Fruit fly (Drosophila melanogaster) whole organism, pupa: ENCODE results near the gene CG15572.

Source experiments
- CG8159 ChIP-seq: fragments of 200-800 bp; sonication (Bioruptor generic); optimal IDR thresholded peaks from 3 replicates; lab custom pipeline; 2018; ENCODE audit warnings: missing biosample characterization, mild to moderate bottlenecking, missing genetic modification characterization, moderate library complexity
- CG9948 ChIP-seq: fragments of 200-800 bp; sonication (Bioruptor generic); optimal IDR thresholded peaks from 2 replicates; lab custom pipeline; 2018; ENCODE audit warnings: missing biosample characterization, mild to moderate bottlenecking, missing genetic modification characterization, moderate library complexity
- EcR ChIP-seq: fragments of 200-800 bp; sonication (Bioruptor generic); optimal IDR thresholded peaks from 3 replicates; lab custom pipeline; 2019; ENCODE audit warnings: missing biosample characterization, missing genetic modification characterization, mild to moderate bottlenecking, moderate library complexity, missing genetic modification reagents
- Pif1A ChIP-seq: fragments of 200-800 bp; sonication (Bioruptor generic); optimal IDR thresholded peaks from 3 replicates; lab custom pipeline; 2016; ENCODE audit warnings: missing biosample characterization, missing genetic modification characterization
- fd96Ca ChIP-seq: fragments of 200-800 bp; sonication (Bioruptor generic); IDR thresholded peaks from 3 replicates; pipeline ENCODE4 v1.3.6; 2022; ENCODE audit warnings: missing biosample characterization, missing genetic modification characterization
- gl ChIP-seq: fragments of 200-800 bp; sonication (Bioruptor generic); optimal IDR thresholded peaks from 2 replicates; lab custom pipeline; 2018; ENCODE audit warnings: missing biosample characterization, mild to moderate bottlenecking, missing genetic modification characterization
- rn ChIP-seq: fragments of 200-800 bp; sonication (Bioruptor generic); IDR thresholded peaks from 2 replicates; pipeline ENCODE4 v1.3.6; 2022; ENCODE audit warnings: missing biosample characterization, missing genetic modification characterization

- TF ChIP-seq fd96Ca (GFP tag; lab: Robert Waterston, UW): no peak
- TF ChIP-seq EcR (GFP tag; lab: Kevin White, UChicago): no peak
- no peak for TF ChIP-seq Pif1A (GFP tag; lab: Kevin White, UChicago)
- no peak for TF ChIP-seq rn (GFP tag; lab: Robert Waterston, UW)
- TF ChIP-seq CG9948 (tag; lab: Kevin White, UChicago): no peak
- no peak for TF ChIP-seq gl
- no peak for TF ChIP-seq CG8159 (tag; lab: Kevin White, UChicago)
Measured at dm6 chrX:4276900-4277299, 8.4 kb downstream of the CG15572 start, which contains the start of gene CG15577.
